Worm (Caenorhabditis elegans): Measurements from ENCODE around the gene asp-3.

DNA sequence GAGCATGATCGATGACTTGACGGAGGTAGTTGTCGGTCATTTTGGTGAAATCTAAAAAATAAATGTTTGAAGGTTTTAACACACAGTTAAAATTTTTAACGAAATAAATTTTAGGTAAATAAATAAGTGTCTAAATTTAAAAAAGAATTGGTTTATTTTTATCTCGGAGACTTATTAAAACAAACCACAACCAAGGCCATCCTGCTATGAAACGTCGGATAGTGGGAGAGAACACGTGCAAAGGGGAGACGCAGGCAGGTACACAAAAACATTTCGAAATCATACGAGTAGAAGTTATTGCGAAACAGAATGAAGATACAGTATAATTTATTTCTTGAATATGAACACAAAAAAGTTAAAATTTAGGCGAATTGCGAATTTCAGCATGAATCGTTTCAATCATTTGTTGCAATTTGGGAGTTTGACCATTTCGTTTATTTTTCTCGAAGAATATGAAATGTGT, 45.2 kb downstream of the asp-3 start, which contains the start of gene F41B4.3:
- no peak for TF ChIP-seq aly-1 (tag; optimal IDR thresholded peaks at IDR 0.05)
- no peak for TF ChIP-seq ama-1 (optimal IDR thresholded peaks at IDR 0.05)
- no peak for TF ChIP-seq F13C5.2 (tag; optimal IDR thresholded peaks at IDR 0.05)
- no peak for TF ChIP-seq sea-1 (GFP tag; conservative IDR thresholded peaks at IDR 0.05)
- no peak for TF ChIP-seq ceh-36 (tag; optimal IDR thresholded peaks at IDR 0.05)
